Worm (Caenorhabditis elegans) whole organism, early embryonic: Measurements from ENCODE around the gene vit-2.

ENCODE experiments used
- B0310.2 ChIP-seq: sonication (generic microtip); optimal IDR thresholded peaks from 2 replicates; lab custom pipeline; 2016; ENCODE audit warnings: mild to moderate bottlenecking, missing genetic modification characterization, missing compliant biosample characterization
- F13C5.2 ChIP-seq: sonication (generic microtip); optimal IDR thresholded peaks from 2 replicates; lab custom pipeline; 2017; ENCODE audit warnings: mild to moderate bottlenecking, missing genetic modification characterization, inconsistent platforms, missing compliant biosample characterization
- aly-1 ChIP-seq: sonication (generic microtip); optimal IDR thresholded peaks from 2 replicates; lab custom pipeline; 2016; ENCODE audit warnings: missing genetic modification characterization, missing compliant biosample characterization
- ama-1 ChIP-seq: fragments of 150-350 bp; optimal IDR thresholded peaks from 2 replicates; lab custom pipeline; 2014
- ceh-13 ChIP-seq: fragments of 200-800 bp; sonication (Bioruptor generic); optimal IDR thresholded peaks from 2 replicates; lab custom pipeline; 2018; ENCODE audit warnings: mild to moderate bottlenecking, missing genetic modification characterization, missing compliant biosample characterization
- ceh-36 ChIP-seq: sonication (generic microtip); optimal IDR thresholded peaks from 2 replicates; lab custom pipeline; 2016; ENCODE audit warnings: missing genetic modification characterization, inconsistent platforms, missing compliant biosample characterization
- ets-7 ChIP-seq: sonication (generic microtip); optimal IDR thresholded peaks from 2 replicates; lab custom pipeline; 2016; ENCODE audit warnings: missing genotype, missing genetic modification characterization, missing compliant biosample characterization
- flt-1 ChIP-seq: fragments of 200-800 bp; sonication (Bioruptor generic); IDR thresholded peaks from 2 replicates; pipeline ENCODE4 v1.3.6; 2022; ENCODE audit warnings: missing genetic modification characterization, missing compliant biosample characterization
- hmbx-1 ChIP-seq: sonication (generic microtip); optimal IDR thresholded peaks from 2 replicates; lab custom pipeline; 2016; ENCODE audit warnings: mild to moderate bottlenecking, missing genetic modification characterization, missing compliant biosample characterization
- hmg-4 ChIP-seq: fragments of 200-800 bp; sonication (Bioruptor generic); optimal IDR thresholded peaks from 2 replicates; lab custom pipeline; 2018; ENCODE audit warnings: mild to moderate bottlenecking, missing genetic modification characterization, missing compliant biosample characterization
- hnd-1 ChIP-seq: sonication (generic microtip); optimal IDR thresholded peaks from 2 replicates; lab custom pipeline; 2016; ENCODE audit warnings: missing genetic modification characterization, missing compliant biosample characterization
- pes-1 ChIP-seq: fragments of 200-800 bp; sonication (Bioruptor generic); IDR thresholded peaks from 2 replicates; pipeline ENCODE4 v1.3.6; 2022; ENCODE audit warnings: missing genetic modification reagents, missing genetic modification characterization, missing compliant biosample characterization
- scrt-1 ChIP-seq: fragments of 200-800 bp; sonication (Bioruptor generic); IDR thresholded peaks from 2 replicates; pipeline ENCODE4 v1.3.6; 2022; ENCODE audit warnings: missing genetic modification characterization, missing compliant biosample characterization
- sea-1 ChIP-seq: fragments of 200-800 bp; sonication (Bioruptor generic); conservative IDR thresholded peaks from 2 replicates; pipeline ENCODE4 v1.3.6; 2022; ENCODE audit warnings: missing genetic modification characterization, missing compliant biosample characterization
- tbx-11 ChIP-seq: fragments of 200-800 bp; sonication (Bioruptor generic); IDR thresholded peaks from 2 replicates; pipeline ENCODE4 v1.3.6; 2022; ENCODE audit warnings: missing genetic modification characterization, missing compliant biosample characterization
- tbx-37 ChIP-seq: fragments of 200-800 bp; sonication (Bioruptor generic); conservative IDR thresholded peaks from 2 replicates; pipeline ENCODE4 v1.3.6; 2022; ENCODE audit warnings: missing genetic modification reagents, missing genetic modification characterization, missing compliant biosample characterization
- tra-4 ChIP-seq: sonication (generic microtip); optimal IDR thresholded peaks from 2 replicates; lab custom pipeline; 2017; ENCODE audit warnings: missing genetic modification characterization, missing compliant biosample characterization

The vit-2 gene

DNA sequence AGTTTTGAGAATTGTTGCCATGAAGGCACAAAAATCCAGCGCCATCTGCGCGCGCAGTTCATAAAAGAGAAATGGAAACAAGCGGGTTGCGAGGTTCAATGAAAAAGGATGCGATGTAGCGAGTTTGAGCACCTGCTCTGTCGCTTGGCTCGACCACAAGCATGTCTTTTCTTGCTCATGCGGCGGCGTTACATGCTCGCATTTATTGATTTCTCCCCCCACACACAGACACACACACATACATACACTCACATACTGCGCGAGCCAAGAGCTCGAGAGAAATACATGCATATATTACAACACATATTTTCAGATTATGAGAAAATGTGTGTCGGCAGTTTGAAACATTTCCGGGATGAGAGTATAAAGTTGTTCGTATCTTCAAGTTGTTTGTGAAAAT is 20.9 kb downstream of the vit-2 start:
- no peak for TF ChIP-seq ceh-36 (tag; lab: Kevin White, UChicago)
- TF ChIP-seq scrt-1 (GFP tag; lab: Robert Waterston, UW) = no peak
- TF ChIP-seq ceh-13 = no peak
- no peak for TF ChIP-seq ets-7
- no peak for TF ChIP-seq ama-1
- TF ChIP-seq B0310.2 = no peak
- no peak for TF ChIP-seq tbx-37
- no peak for TF ChIP-seq pes-1 (GFP tag; lab: Robert Waterston, UW)
- no peak for TF ChIP-seq aly-1 (tag; lab: Kevin White, UChicago)
- no peak for TF ChIP-seq tbx-11 (GFP tag; lab: Robert Waterston, UW)
- no peak for TF ChIP-seq hmg-4

DNA sequence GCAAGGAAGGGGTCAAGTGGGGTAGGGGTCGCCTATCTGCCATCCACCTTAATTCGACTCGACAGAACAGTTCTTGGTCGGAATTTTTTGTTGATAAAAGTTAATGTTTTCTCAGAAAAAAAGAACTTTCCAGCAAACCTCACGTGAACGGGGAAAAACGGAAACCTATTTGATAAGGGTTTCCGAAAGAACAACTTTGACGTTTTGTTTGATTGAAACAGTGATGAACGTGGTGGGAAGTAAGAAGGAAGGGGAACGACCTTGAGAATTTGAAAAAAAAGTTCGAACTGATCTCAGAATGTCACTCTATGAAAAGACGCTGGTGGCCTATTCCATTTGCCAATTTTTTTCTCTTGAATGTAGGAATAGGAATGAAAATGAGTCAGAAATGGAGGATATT is 21.5 kb downstream of the vit-2 start:
- TF ChIP-seq sea-1 (GFP tag; lab: Robert Waterston, UW) = no peak
- no peak for TF ChIP-seq aly-1 (tag; lab: Kevin White, UChicago)
- no peak for TF ChIP-seq pes-1 (GFP tag; lab: Robert Waterston, UW)
- TF ChIP-seq ets-7 = no peak
- TF ChIP-seq hmbx-1 = no peak
- TF ChIP-seq tra-4 (tag; lab: Kevin White, UChicago) = no peak
- TF ChIP-seq hnd-1 = no peak
- TF ChIP-seq F13C5.2 (tag; lab: Kevin White, UChicago) = no peak
- TF ChIP-seq ceh-13 = no peak
- no peak for TF ChIP-seq tbx-11 (GFP tag; lab: Robert Waterston, UW)
- no peak for TF ChIP-seq hmg-4
- no peak for TF ChIP-seq scrt-1 (GFP tag; lab: Robert Waterston, UW)
- TF ChIP-seq ama-1 = no peak

DNA sequence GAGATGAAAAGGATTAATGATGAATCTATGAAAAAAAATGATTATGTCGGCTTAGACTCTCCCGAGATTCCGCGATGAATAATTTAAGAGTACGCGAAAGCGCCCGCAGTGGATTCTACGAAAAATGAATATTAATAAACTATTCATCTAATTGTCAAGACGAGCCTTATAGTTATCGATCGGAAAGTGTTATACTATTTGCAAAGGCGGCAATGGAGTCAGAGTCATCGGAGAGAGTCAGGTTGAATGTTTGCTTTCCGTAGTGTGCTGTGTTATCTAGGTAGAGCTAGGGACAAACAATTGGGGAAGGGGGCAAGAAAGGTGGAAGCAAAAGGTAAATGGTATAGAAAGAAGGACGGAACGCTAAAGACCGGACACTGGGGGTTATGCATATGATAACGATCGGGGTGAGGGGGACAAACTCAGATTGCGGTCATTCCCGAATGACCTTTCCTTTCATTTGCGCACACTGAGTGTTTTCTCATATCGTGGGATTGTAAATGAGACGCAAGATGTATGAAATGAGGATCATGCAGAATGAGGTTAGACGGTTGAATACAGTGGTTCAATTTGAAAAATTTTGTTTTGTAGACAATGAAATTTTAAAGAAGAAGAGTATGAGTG is 22.1 kb downstream of the vit-2 start:
- TF ChIP-seq sea-1 (GFP tag; lab: Robert Waterston, UW) = no peak
- no peak for TF ChIP-seq B0310.2
- no peak for TF ChIP-seq flt-1 (GFP tag; lab: Robert Waterston, UW)
- TF ChIP-seq hmg-4 = peak; percentile 45
- no peak for TF ChIP-seq F13C5.2 (tag; lab: Kevin White, UChicago)
- TF ChIP-seq tbx-11 (GFP tag; lab: Robert Waterston, UW) = 0 out of 2 replicates have a peak, but pooled peaks have one; percentile 9

DNA sequence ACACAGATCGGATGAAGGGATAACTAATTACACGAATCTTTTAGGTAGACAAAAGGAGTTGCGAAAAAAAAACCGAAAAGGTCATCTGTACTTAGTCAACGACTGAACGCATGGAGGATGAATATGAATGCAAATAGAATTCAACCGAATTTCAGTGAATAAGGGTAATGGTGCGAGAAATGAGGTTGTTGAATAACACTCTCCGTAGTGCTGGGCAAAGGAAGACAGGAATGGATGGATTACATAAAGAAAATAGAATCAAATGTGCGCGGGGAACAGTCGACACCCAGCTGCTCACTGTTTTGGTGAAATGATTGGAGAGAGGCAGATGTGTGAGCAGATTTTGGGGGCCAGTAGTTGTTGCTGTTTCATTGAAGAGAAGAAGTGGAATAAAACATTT is 23.4 kb downstream of the vit-2 start:
- TF ChIP-seq flt-1 (GFP tag; lab: Robert Waterston, UW) (no peak), sea-1 (GFP tag; lab: Robert Waterston, UW) (no peak), ets-7 (no peak), ceh-36 (tag; lab: Kevin White, UChicago) (no peak), ceh-13 (no peak), pes-1 (GFP tag; lab: Robert Waterston, UW) (no peak), tbx-37 (no peak), hmg-4 (no peak), hnd-1 (no peak), F13C5.2 (tag; lab: Kevin White, UChicago) (no peak), B0310.2 (no peak), ama-1 (no peak), aly-1 (tag; lab: Kevin White, UChicago) (no peak), hmbx-1 (no peak), scrt-1 (GFP tag; lab: Robert Waterston, UW) (no peak), tbx-11 (GFP tag; lab: Robert Waterston, UW) (no peak), tra-4 (tag; lab: Kevin White, UChicago) (no peak)

DNA sequence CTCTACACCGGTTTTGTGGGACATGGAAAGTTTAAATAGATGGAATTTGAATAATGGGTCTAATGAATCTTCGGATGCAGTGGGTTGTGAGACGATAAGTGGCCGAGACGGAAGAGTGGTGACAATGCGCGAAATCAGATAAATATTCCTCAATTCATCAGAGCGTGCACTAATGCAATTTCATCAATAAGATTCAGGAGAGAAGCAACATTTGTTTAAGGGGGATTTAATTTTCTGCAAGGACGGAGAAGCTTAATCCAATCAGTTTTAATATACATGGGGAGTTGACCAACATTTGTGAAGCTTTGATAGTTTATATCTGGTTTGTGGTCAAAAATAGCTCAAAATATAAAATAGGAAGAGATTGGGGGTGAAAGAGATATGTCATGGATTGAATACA is 28.6 kb downstream of the vit-2 start:
- TF ChIP-seq aly-1 (tag; lab: Kevin White, UChicago) (no peak), pes-1 (GFP tag; lab: Robert Waterston, UW) (no peak), tra-4 (tag; lab: Kevin White, UChicago) (no peak), tbx-37 (no peak), ceh-13 (no peak), hnd-1 (no peak), ets-7 (no peak), F13C5.2 (tag; lab: Kevin White, UChicago) (no peak), tbx-11 (GFP tag; lab: Robert Waterston, UW) (no peak), B0310.2 (no peak), ceh-36 (tag; lab: Kevin White, UChicago) (no peak), hmg-4 (no peak), sea-1 (GFP tag; lab: Robert Waterston, UW) (no peak), ama-1 (no peak), flt-1 (GFP tag; lab: Robert Waterston, UW) (no peak)

DNA sequence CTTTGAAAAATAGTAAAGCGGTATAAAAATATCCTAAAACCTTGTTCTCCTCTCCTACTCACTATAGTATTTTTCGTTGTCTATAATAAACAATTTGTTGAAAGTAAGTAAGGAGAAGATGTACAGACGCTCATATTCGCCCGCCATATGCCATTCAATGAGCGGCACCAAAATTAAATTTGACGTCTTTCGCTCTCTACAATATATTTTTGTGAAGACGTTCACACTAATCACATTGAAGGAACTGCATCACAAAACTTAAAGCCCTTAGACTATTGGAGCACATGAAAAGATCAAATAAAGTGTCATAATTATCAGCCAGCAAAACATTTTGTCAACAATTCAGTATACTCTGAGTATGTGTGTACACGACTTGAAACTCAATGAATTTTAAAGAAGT is 30.9 kb downstream of the vit-2 start:
- TF ChIP-seq tbx-11 (GFP tag; lab: Robert Waterston, UW) (no peak), ceh-36 (tag; lab: Kevin White, UChicago) (no peak), aly-1 (tag; lab: Kevin White, UChicago) (no peak), tbx-37 (no peak), hnd-1 (no peak), F13C5.2 (tag; lab: Kevin White, UChicago) (no peak), flt-1 (GFP tag; lab: Robert Waterston, UW) (no peak), ama-1 (no peak), ceh-13 (no peak), B0310.2 (no peak), tra-4 (tag; lab: Kevin White, UChicago) (no peak), hmbx-1 (no peak), hmg-4 (no peak), ets-7 (no peak), sea-1 (GFP tag; lab: Robert Waterston, UW) (no peak), pes-1 (GFP tag; lab: Robert Waterston, UW) (no peak), scrt-1 (GFP tag; lab: Robert Waterston, UW) (no peak)

DNA sequence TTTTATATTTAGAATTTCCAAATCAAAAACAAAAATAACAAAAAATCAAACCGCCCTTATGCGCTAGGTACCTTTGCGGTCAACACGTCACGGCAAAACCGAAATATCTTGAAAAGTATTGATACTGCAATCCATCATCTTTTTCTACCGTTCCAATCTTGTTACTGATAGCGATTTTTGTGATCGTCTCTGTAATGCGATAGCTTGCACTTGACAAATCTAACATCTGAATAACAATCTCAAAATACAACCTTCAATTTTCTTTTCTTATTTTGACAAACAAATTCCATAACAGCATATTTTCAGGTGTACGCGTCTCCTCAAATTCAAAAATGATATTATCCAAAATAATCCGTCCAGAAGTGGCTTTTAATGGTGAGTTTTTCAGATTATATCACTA is 33.1 kb downstream of the vit-2 start, which contains the start of gene tbc-7:
tbc-7 (plus strand) TSS at position 301 of the 400 bp plus-strand sequence.
- TF ChIP-seq aly-1 (tag; lab: Kevin White, UChicago) (no peak), ceh-36 (tag; lab: Kevin White, UChicago) (no peak), scrt-1 (GFP tag; lab: Robert Waterston, UW) (no peak), flt-1 (GFP tag; lab: Robert Waterston, UW) (no peak), tra-4 (tag; lab: Kevin White, UChicago) (no peak), hmbx-1 (no peak), ama-1 (no peak), hmg-4 (no peak), ceh-13 (no peak), sea-1 (GFP tag; lab: Robert Waterston, UW) (no peak), tbx-11 (GFP tag; lab: Robert Waterston, UW) (no peak), F13C5.2 (tag; lab: Kevin White, UChicago) (no peak), hnd-1 (no peak), tbx-37 (no peak), ets-7 (no peak), B0310.2 (no peak)
